Worm (Caenorhabditis elegans): ENCODE results near the gene ins-32.

Gene ins-32

ce11 chrII:3808643-3809042 is 5.5 kb upstream of the ins-32 start:
- TF ChIP-seq unc-62 (GFP tag; optimal IDR thresholded peaks at IDR 0.05) = no peak

DNA sequence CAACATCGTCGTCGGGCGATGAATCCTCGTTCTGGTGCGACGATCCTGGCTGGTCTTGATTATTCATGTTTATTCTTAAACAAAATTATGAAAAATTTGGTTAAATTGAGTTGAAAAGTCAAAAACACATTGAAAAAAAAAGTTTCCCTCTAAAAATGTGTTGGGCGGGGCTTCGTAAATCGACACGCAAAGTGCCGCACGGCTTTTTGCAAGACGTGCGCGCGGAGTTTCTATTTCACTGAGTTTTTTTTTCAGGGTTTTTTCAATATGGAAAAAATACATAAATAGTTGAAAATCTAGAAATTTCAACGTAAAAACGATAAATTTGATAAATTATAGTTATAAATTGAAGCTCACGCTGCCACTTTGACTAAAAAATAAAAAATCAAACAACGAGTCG is 5.0 kb upstream of the ins-32 start, which contains the start of gene F54D10.5:
Gene F54D10.5, minus strand, starts transcription at position 74 of the 400 bp plus-strand sequence.
- no peak for TF ChIP-seq unc-62 (GFP tag; optimal IDR thresholded peaks at IDR 0.05)

DNA sequence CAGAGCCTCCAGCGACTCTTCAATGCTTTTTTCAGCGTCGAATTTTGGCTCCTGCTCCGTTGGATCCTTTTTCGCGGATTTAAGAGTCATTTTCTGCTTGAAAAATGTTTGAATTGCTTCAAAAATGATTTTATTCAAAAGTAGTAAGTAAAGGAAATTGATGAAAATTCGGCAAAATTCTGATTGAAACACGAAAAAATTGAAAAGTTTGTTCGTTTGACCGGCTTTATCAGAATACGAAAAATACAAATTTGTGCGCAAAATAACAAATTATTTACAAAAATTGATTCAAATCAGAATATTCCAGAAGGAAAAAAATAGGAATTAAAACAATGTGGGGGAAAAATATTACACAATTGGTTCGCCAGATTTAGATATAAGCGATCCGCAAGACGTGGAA is 3.8 kb upstream of the ins-32 start, which contains the start of gene F54D10.4:
Gene F54D10.4, minus strand, starts transcription at position 101 of the 400 bp plus-strand sequence.
- TF ChIP-seq unc-62 (GFP tag; optimal IDR thresholded peaks at IDR 0.05) = no peak

DNA sequence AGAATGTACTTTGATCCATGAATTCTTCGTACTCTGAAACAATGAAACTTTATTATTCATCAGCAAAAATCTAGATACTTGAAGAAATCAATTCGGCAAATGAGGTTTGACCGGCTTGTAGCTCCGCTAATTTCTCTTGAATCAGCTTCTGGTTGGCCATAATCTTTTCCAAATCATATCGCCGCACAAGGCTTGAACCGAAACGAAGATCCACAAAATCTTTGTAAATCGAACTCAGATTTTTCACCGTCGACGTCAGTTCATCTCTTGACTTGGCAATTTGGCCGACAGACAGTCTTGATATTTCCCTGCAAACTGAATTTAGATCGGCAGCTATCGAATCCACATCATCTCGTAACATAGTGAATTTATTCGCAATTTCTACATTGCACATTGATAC is 2.4 kb upstream of the ins-32 start:
- TF ChIP-seq unc-62 (GFP tag; optimal IDR thresholded peaks at IDR 0.05) = no peak

- no peak for TF ChIP-seq unc-62 (GFP tag; optimal IDR thresholded peaks at IDR 0.05)
Measured at ce11 chrII:3795323-3795722, 7.8 kb downstream of the ins-32 start, which contains the start of gene Y8A9A.2. Gene Y8A9A.2, plus strand, starts transcription at chrII:3795623.

DNA sequence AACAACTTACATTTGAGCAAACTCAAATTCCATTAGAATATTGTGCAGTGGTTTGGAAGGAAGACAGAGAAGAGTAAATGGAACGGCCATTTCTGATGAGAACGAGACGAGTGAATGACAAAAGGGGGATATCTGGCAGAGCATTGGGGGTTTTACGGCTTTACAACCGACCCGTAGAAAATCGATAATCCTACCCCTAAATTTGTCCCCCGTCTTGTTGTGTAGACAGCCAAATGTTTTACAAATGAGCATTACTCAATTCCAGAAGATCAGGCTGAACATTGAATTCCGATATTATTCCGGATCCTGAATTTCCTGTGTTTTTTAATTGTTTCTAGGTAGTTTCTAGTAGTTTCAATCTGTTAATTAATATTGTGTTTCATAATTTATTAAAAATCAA is 9.8 kb downstream of the ins-32 start, which contains the start of gene fbxb-99:
Gene fbxb-99, minus strand, starts transcription at position 101 of the 400 bp plus-strand sequence.
- no peak for TF ChIP-seq unc-62 (GFP tag; optimal IDR thresholded peaks at IDR 0.05)

ce11 chrII:3788356-3788962 is 14.7 kb downstream of the ins-32 start:
- TF ChIP-seq unc-62 (GFP tag; optimal IDR thresholded peaks at IDR 0.05) = no peak

DNA sequence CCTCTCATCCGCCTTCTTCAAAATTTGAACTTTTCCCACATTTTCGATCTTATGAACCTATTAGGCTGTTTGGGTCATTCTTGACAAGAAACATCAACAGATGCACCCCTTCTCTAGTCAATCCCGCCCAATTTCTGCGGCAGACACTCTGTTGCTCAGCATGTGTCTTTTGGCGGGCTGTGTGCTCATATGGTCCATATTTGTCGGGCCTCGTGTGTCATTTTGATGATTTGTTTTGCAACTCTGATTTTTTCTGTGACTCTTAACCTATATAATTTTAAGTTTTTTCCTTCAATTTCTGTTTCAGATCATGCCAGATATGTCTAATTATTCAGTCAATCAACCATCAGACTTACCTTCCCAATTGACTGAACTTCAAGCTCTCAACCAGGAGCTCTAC is 16.0 kb downstream of the ins-32 start, which contains the start of gene T24E12.13:
Gene T24E12.13, plus strand, starts transcription at position 301 of the 400 bp plus-strand sequence.
- no peak for TF ChIP-seq unc-62 (GFP tag; optimal IDR thresholded peaks at IDR 0.05)

DNA sequence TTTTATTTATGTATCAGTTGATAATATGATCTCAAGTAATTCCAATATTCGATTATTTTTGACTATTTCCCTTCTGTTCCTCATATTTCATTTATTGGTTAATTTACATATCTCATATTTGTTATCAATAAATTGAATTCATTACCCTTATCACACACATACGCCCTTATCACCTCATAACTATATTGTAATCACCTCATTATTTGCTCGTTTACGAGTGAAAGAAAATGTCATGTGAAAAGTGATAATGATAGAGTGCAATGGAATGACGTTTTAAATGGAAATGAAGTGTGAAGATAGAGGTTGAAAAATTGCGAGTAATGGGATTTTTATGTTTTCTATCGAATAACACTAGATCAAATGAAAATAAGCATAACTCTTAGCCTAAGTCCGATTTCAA is 16.6 kb downstream of the ins-32 start:
- no peak for TF ChIP-seq unc-62 (GFP tag; optimal IDR thresholded peaks at IDR 0.05)

DNA sequence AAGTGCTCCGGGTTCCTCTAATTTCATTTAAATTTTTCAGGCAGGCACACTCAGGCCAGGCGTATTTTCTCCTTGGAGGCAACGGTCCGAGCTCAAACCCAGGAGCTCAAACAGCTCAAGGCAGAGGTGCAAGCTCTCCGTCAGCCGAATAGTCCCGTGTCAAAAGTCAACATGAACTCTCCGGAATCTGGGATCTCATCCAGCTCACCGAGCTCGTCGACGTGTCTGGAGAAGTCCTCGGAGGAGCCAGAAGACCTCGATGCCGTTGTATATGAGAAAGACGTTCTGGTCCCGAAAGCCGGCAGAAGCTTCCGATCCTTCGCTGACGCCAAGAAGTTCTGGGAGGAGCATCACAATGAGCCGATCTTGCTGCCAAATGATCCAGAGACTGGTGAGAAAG is 17.4 kb downstream of the ins-32 start:
- TF ChIP-seq unc-62 (GFP tag; optimal IDR thresholded peaks at IDR 0.05) = no peak

DNA sequence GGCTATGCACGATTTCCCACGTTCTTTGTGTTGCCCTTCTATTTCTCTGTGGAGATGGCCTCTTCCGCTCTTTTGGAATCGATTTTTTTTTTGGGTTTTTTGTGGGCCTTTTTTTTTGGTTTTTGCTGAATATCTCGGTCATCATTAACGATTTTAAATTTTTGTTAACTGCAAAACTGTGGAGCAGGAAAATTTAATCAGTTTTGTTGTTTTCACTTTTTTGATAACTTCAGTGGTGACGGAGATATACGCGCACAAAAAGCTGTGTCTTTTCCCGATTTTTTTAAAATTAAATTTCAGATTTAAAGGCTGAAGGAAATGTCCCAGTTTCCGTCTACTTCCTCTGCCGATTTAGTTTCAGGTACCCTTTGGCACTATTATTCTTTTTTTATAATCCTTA is 17.9 kb downstream of the ins-32 start, which contains the start of gene T24E12.1:
Gene T24E12.1, plus strand, starts transcription at position 301 of the 400 bp plus-strand sequence.
- TF ChIP-seq unc-62 (GFP tag; optimal IDR thresholded peaks at IDR 0.05) = no peak

- TF ChIP-seq unc-62 (GFP tag; optimal IDR thresholded peaks at IDR 0.05) = no peak
Measured at ce11 chrII:3782309-3783000, 20.7 kb downstream of the ins-32 start, which contains the start of gene T24E12.2. Gene T24E12.2, plus strand, starts transcription at chrII:3782950.

DNA sequence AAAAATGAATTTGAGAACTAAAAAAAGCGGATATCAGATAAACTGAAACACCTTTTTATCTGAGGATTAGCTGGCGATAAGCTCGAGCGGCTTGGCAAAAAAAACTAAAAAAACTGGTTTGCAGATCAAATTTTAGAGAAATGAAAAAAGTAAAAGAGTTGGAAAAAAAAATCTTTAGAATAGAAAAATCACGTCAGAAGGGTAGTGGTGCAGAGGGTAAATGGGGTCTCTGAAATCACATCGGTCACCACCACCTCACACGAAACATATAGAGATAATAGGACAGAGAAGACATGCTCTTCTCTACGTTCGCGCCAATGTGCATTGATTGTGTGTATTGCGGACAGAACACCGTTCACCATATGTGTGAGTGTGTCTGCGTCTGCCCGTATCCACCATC is 21.9 kb downstream of the ins-32 start:
- TF ChIP-seq unc-62 (GFP tag; optimal IDR thresholded peaks at IDR 0.05) = no peak

ce11 chrII:3779463-3779862 is 23.7 kb downstream of the ins-32 start, which contains the start of gene T24E12.11:
Gene T24E12.11, minus strand, starts transcription at chrII:3779563.
- TF ChIP-seq unc-62 (GFP tag; optimal IDR thresholded peaks at IDR 0.05) = no peak

DNA sequence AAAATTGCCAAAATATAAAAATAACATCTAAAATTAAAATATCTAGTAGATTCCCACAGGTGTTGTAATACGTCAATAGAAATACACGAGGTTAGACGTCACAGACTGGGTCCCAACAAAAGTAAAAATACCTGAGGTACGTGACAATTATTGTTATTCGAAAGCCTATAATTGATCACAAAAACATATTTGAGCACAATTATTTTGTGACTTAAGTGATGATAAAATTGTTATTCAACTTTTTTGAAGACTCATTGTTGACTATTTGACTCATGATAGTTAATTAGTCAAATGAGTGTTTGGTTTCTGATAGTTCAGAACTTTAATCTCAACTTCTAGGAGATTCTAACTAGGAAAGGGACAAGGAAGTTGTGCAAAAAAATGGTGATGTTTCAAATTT is 25.3 kb downstream of the ins-32 start:
- TF ChIP-seq unc-62 (GFP tag; optimal IDR thresholded peaks at IDR 0.05) = no peak

- TF ChIP-seq unc-62 (GFP tag; optimal IDR thresholded peaks at IDR 0.05) = no peak
Measured at ce11 chrII:3775719-3776118, 27.4 kb downstream of the ins-32 start, which contains the start of gene T24E12.3. Gene T24E12.3, plus strand, starts transcription at chrII:3776019.

DNA sequence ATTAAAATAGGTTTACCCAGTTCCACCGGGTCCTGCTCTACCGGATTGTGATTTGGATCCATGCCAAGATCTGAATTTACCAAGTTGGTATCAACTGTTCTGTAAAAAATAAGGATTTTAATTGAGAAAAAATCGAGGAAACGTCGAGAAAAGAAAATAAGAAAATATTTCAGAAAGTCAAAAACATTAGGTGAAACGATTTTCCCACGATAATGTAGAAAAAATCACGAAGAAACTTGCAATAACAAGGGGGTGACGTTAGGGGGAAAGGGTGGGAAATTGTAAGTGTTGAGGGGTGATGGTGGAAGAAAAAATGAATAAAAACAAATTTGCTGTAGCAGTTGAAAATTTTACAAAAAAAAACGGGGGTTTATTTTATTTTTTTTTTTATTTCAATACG is 30.0 kb downstream of the ins-32 start, which contains the start of gene T24E12.10:
Gene T24E12.10, minus strand, starts transcription at position 101 of the 400 bp plus-strand sequence.
- TF ChIP-seq unc-62 (GFP tag; optimal IDR thresholded peaks at IDR 0.05) = no peak

Measured in whole organism, dauer.